Fruit fly (Drosophila melanogaster): ENCODE data around the gene CG11841.
A peak's percentile ranks its signal among the peaks of the same experiment; 100 is the strongest.

Gene CG11841

DNA sequence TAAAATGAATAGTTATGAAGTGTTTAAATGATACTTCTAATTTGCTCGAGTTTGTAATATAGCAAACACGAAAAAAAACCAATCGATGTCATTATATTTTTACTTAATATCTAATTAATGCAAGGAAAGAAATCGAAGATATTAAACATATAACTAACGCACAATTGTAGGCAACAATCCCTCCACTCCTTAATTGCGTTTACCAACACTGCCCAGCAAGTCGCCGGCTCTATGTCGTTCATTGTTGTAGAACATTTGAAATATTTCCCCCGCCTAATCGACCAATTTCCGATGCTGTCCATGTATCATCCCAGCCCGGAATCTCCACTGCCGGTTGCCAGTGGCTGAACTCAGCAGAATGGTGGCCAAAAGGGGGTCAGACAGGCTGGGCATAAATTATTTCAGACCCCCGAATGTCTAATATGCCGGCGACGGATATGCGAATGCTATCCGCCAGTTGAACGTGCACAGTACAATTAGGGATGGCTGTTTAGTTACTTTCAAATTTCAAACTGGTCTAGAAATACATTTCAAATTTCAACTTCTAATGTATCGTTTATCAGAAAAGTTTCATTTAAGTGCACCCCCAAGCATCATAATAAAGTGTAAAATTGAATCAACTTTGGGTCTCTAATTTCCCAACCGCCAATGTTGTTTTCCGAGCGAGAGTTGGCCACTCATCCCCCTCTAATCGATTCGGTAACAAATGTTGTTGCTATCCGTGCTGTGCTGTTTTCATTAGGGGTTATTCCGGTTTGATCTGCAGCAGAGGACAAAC lies 17.8 kb downstream of the CG11841 start (continued):
- TF ChIP-seq CG9797 (GFP tag; optimal IDR thresholded peaks at IDR 0.05) (no peak), Sin3A (optimal IDR thresholded peaks at IDR 0.05) (no peak), CG12104 (GFP tag; optimal IDR thresholded peaks at IDR 0.05) (no peak), Gug (GFP tag; IDR thresholded peaks at IDR 0.05) (peak; percentile 7; the same call in 2 of the 4 replicates), HHEX (GFP tag; optimal IDR thresholded peaks at IDR 0.05) (peak; percentile 5), Dfd (GFP tag; optimal IDR thresholded peaks at IDR 0.05) (no peak), Dad (GFP tag; optimal IDR thresholded peaks at IDR 0.05) (no peak), Dek (tag; optimal IDR thresholded peaks at IDR 0.05) (peak; percentile 15), vvl (GFP tag; IDR thresholded peaks at IDR 0.05) (peak; percentile 52), cad (GFP tag; optimal IDR thresholded peaks at IDR 0.05) (no peak), NFAT (GFP tag; IDR thresholded peaks at IDR 0.05) (no peak), danr (GFP tag; IDR thresholded peaks at IDR 0.05) (no peak), knrl (GFP tag; IDR thresholded peaks at IDR 0.05; ENCODE audit: partially characterized antibody) (no peak), Trl (optimal IDR thresholded peaks at IDR 0.05) (no peak), Trl (GFP tag; optimal IDR thresholded peaks at IDR 0.05) (no peak), Scr (GFP tag; IDR thresholded peaks at IDR 0.05; ENCODE audit: partially characterized antibody) (no peak; the same call in 1 of the 2 replicates), CG1233 (GFP tag; optimal IDR thresholded peaks at IDR 0.05) (no peak), CG6765 (GFP tag; optimal IDR thresholded peaks at IDR 0.05) (no peak), CG14860 (GFP tag; IDR thresholded peaks at IDR 0.05; ENCODE audit: partially characterized antibody) (no peak), CG2678 (tag; optimal IDR thresholded peaks at IDR 0.05) (peak; percentile 71), CG12744 (GFP tag; optimal IDR thresholded peaks at IDR 0.05) (no peak), CoRest (tag; optimal IDR thresholded peaks at IDR 0.05) (peak; percentile 40), D19B (GFP tag; optimal IDR thresholded peaks at IDR 0.05) (no peak), zfh1 (GFP tag; IDR thresholded peaks at IDR 0.05) (peak; percentile 45; the same call in 1 of the 3 replicates), HLH3B (GFP tag; IDR thresholded peaks at IDR 0.05) (peak; percentile 45; the same call in 1 of the 2 replicates), Poxn (GFP tag; IDR thresholded peaks at IDR 0.05) (no peak), Med (GFP tag) (peak; percentile 31), CG18599 (GFP tag; optimal IDR thresholded peaks at IDR 0.05) (peak; percentile 82), pita (GFP tag; optimal IDR thresholded peaks at IDR 0.05) (no peak), Dll (GFP tag; IDR thresholded peaks at IDR 0.05; ENCODE audit: partially characterized antibody) (no peak), CG3163 (GFP tag; optimal IDR thresholded peaks at IDR 0.05) (no peak), CG5180 (GFP tag; optimal IDR thresholded peaks at IDR 0.05) (no peak), ttk (GFP tag; IDR thresholded peaks at IDR 0.05) (peak; percentile 39; the same call in 1 of the 2 replicates), dpn (GFP tag; optimal IDR thresholded peaks at IDR 0.05) (peak; percentile 12 to 39), fd96Cb (tag; optimal IDR thresholded peaks at IDR 0.05) (peak; percentile 17), tll (GFP tag; optimal IDR thresholded peaks at IDR 0.05) (no peak), CG5953 (GFP tag; IDR thresholded peaks at IDR 0.05) (no peak), tup (GFP tag; optimal IDR thresholded peaks at IDR 0.05) (no peak), CG42726 (GFP tag; IDR thresholded peaks at IDR 0.05; ENCODE audit: partially characterized antibody) (no peak), Usf (GFP tag; optimal IDR thresholded peaks at IDR 0.05) (no peak), CHES-1-like (GFP tag; optimal IDR thresholded peaks at IDR 0.05) (peak; percentile 25), Xrp1 (GFP tag; IDR thresholded peaks at IDR 0.05) (peak; percentile 62), CG3838 (GFP tag; optimal IDR thresholded peaks at IDR 0.05) (no peak), btn (GFP tag; optimal IDR thresholded peaks at IDR 0.05) (no peak), da (GFP tag; optimal IDR thresholded peaks at IDR 0.05) (no peak), Bteb2 (GFP tag; optimal IDR thresholded peaks at IDR 0.05) (peak; percentile 16), E2f2 (GFP tag; IDR thresholded peaks at IDR 0.05) (no peak), chn (GFP tag; optimal IDR thresholded peaks at IDR 0.05) (peak; percentile 22), Oaz (GFP tag; IDR thresholded peaks at IDR 0.05) (no peak), Dp (GFP tag; optimal IDR thresholded peaks at IDR 0.05) (no peak)
